Worm (Caenorhabditis elegans) whole organism, late embryonic: ENCODE results near the gene wht-1.
A peak's percentile ranks its signal among the peaks of the same experiment; 100 is the strongest.

Experiments used
- ceh-6 ChIP-seq: fragments of 200-800 bp; sonication (Bioruptor generic); optimal IDR thresholded peaks from 2 replicates; lab custom pipeline; 2018; ENCODE audit warnings: mild to moderate bottlenecking, missing genetic modification characterization, missing compliant biosample characterization
- ceh-9 ChIP-seq: sonication (generic microtip); optimal IDR thresholded peaks from 2 replicates; lab custom pipeline; 2016; ENCODE audit warnings: mild to moderate bottlenecking, missing genetic modification characterization, inconsistent platforms, missing compliant biosample characterization
- che-1 ChIP-seq: sonication (generic microtip); optimal IDR thresholded peaks from 2 replicates; lab custom pipeline; 2016; ENCODE audit warnings: mild to moderate bottlenecking, missing genetic modification characterization, missing compliant biosample characterization
- eyg-1 ChIP-seq: sonication (generic microtip); optimal IDR thresholded peaks from 2 replicates; lab custom pipeline; 2016; ENCODE audit warnings: missing genotype, missing genetic modification characterization, missing compliant biosample characterization
- fax-1 ChIP-seq: sonication (generic microtip); optimal IDR thresholded peaks from 2 replicates; lab custom pipeline; 2016; ENCODE audit warnings: missing genotype, missing genetic modification characterization, missing compliant biosample characterization
- fkh-10 ChIP-seq: fragments of 150-350 bp; optimal IDR thresholded peaks from 2 replicates; lab custom pipeline; 2014; ENCODE audit warnings: missing biosample characterization, missing genetic modification reagents, missing genetic modification characterization
- madf-2 ChIP-seq: sonication (generic microtip); optimal IDR thresholded peaks from 2 replicates; lab custom pipeline; 2017; ENCODE audit warnings: missing genetic modification characterization, missing compliant biosample characterization
- nfya-1 ChIP-seq: sonication (generic microtip); optimal IDR thresholded peaks from 2 replicates; lab custom pipeline; 2017; ENCODE audit warnings: missing genetic modification characterization, mild to moderate bottlenecking, missing compliant biosample characterization, antibody characterized with exemption, moderate library complexity
- pqm-1 ChIP-seq: sonication (generic microtip); optimal IDR thresholded peaks from 2 replicates; lab custom pipeline; 2016; ENCODE audit warnings: missing genetic modification characterization, missing compliant biosample characterization
- unc-42 ChIP-seq: sonication (generic microtip); optimal IDR thresholded peaks from 2 replicates; lab custom pipeline; 2016; ENCODE audit warnings: missing genotype, missing genetic modification characterization, missing compliant biosample characterization

- TF ChIP-seq pqm-1 (tag; lab: Kevin White, UChicago) (no peak), ceh-9 (tag; lab: Kevin White, UChicago) (no peak), unc-42 (peak; percentile 54), che-1 (tag; lab: Kevin White, UChicago) (no peak), eyg-1 (tag; lab: Kevin White, UChicago) (no peak), fkh-10 (no peak), fax-1 (tag; lab: Kevin White, UChicago) (no peak), ceh-6 (no peak), nfya-1 (no peak), madf-2 (tag; lab: Kevin White, UChicago) (no peak)
These were observed 22.6 kb upstream of the wht-1 start for ce11 chrIII:6110187-6110586.
